Fruit fly (Drosophila melanogaster) whole organism, embryonic: ENCODE measurements around the gene CG31244.

ENCODE experiments used
- ATbp ChIP-seq: fragments of 200-800 bp; sonication (Bioruptor generic); optimal IDR thresholded peaks from 2 replicates; lab custom pipeline; 2017; ENCODE audit warnings: missing biosample characterization, mild to moderate bottlenecking, missing genetic modification characterization, missing genetic modification reagents
- Ada2b ChIP-seq: fragments of 200-800 bp; sonication (Bioruptor generic); IDR thresholded peaks from 2 replicates; pipeline ENCODE4 v1.3.6; 2022; ENCODE audit warnings: missing biosample characterization, missing genetic modification characterization
- CG12299 ChIP-seq: fragments of 200-800 bp; sonication (Bioruptor generic); optimal IDR thresholded peaks from 2 replicates; lab custom pipeline; 2018; ENCODE audit warnings: missing biosample characterization, mild to moderate bottlenecking, missing genetic modification characterization
- CG13296 ChIP-seq: fragments of 200-800 bp; sonication (Bioruptor generic); optimal IDR thresholded peaks from 3 replicates; lab custom pipeline; 2018; ENCODE audit warnings: missing biosample characterization, mild to moderate bottlenecking, missing genetic modification characterization
- CG15601 ChIP-seq: fragments of 200-800 bp; sonication (Bioruptor generic); optimal IDR thresholded peaks from 3 replicates; lab custom pipeline; 2019; ENCODE audit warnings: missing biosample characterization, mild to moderate bottlenecking, missing genetic modification characterization, moderate library complexity
- CG18476 ChIP-seq: fragments of 200-800 bp; sonication (Bioruptor generic); optimal IDR thresholded peaks from 2 replicates; lab custom pipeline; 2016; ENCODE audit warnings: missing biosample characterization, mild to moderate bottlenecking, missing genetic modification characterization
- CG2116 ChIP-seq: fragments of 200-800 bp; sonication (Bioruptor generic); optimal IDR thresholded peaks from 3 replicates; lab custom pipeline; 2018; ENCODE audit warnings: missing biosample characterization, mild to moderate bottlenecking, missing genetic modification characterization
- CG2199 ChIP-seq: fragments of 200-800 bp; sonication (Bioruptor generic); IDR thresholded peaks from 3 replicates; pipeline ENCODE4 v1.3.6; 2022; ENCODE audit warnings: missing biosample characterization, missing genetic modification characterization
- CG30020 ChIP-seq: fragments of 200-800 bp; optimal IDR thresholded peaks from 2 replicates; lab custom pipeline; 2019; ENCODE audit warnings: missing biosample characterization, mild to moderate bottlenecking, missing genetic modification characterization, moderate library complexity
- CG31224 ChIP-seq: fragments of 200-800 bp; sonication (Bioruptor generic); IDR thresholded peaks from 2 replicates; pipeline ENCODE4 v1.3.6; 2022; ENCODE audit warnings: missing biosample characterization, missing genetic modification characterization
- CG34224 ChIP-seq: fragments of 200-800 bp; sonication (Bioruptor generic); IDR thresholded peaks from 3 replicates; pipeline ENCODE4 v1.3.6; 2022; ENCODE audit warnings: missing biosample characterization, missing genetic modification characterization; ENCODE audit not compliant: partially characterized antibody
- CG5245 ChIP-seq: fragments of 200-800 bp; sonication (Bioruptor generic); optimal IDR thresholded peaks from 3 replicates; lab custom pipeline; 2016; ENCODE audit warnings: missing biosample characterization, missing genetic modification characterization
- CG7745 ChIP-seq: fragments of 200-800 bp; sonication (Bioruptor generic); optimal IDR thresholded peaks from 2 replicates; lab custom pipeline; 2018; ENCODE audit warnings: missing biosample characterization, mild to moderate bottlenecking, missing genetic modification characterization, moderate library complexity
- CG9437 ChIP-seq: fragments of 200-800 bp; sonication (Bioruptor generic); optimal IDR thresholded peaks from 2 replicates; lab custom pipeline; 2018; ENCODE audit warnings: missing biosample characterization, mild to moderate bottlenecking, missing genetic modification characterization
- CkIIα-i1 ChIP-seq: fragments of 200-800 bp; sonication (Bioruptor generic); IDR thresholded peaks from 2 replicates; pipeline ENCODE4 v1.3.6; 2022; ENCODE audit warnings: missing biosample characterization, missing genetic modification characterization
- Dbx ChIP-seq: fragments of 200-800 bp; sonication (Bioruptor generic); IDR thresholded peaks from 3 replicates; pipeline ENCODE4 v1.3.6; 2022; ENCODE audit warnings: missing biosample characterization, missing genetic modification characterization
- Deaf1 ChIP-seq: fragments of 200-800 bp; optimal IDR thresholded peaks from 3 replicates; lab custom pipeline; 2019; ENCODE audit warnings: missing biosample characterization, mild to moderate bottlenecking, missing genetic modification characterization, moderate library complexity
- HLH4C ChIP-seq: fragments of 200-800 bp; sonication (Bioruptor generic); IDR thresholded peaks from 3 replicates; pipeline ENCODE4 v1.3.6; 2022; ENCODE audit warnings: missing biosample characterization, missing genetic modification characterization; ENCODE audit not compliant: partially characterized antibody
- Max ChIP-seq: fragments of 200-800 bp; sonication (Bioruptor generic); optimal IDR thresholded peaks from 2 replicates; lab custom pipeline; 2016; ENCODE audit warnings: missing biosample characterization, mild to moderate bottlenecking, missing genetic modification characterization
- Meics ChIP-seq: fragments of 200-800 bp; sonication (Bioruptor generic); optimal IDR thresholded peaks from 2 replicates; lab custom pipeline; 2017; ENCODE audit warnings: missing biosample characterization, mild to moderate bottlenecking, missing genetic modification characterization
- Neu2 ChIP-seq: fragments of 200-800 bp; sonication (Bioruptor generic); optimal IDR thresholded peaks from 3 replicates; lab custom pipeline; 2016; ENCODE audit warnings: missing biosample characterization, missing genetic modification characterization, borderline replicate concordance
- Ravus ChIP-seq: fragments of 200-800 bp; sonication (Bioruptor generic); IDR thresholded peaks from 2 replicates; pipeline ENCODE4 v1.3.6; 2022; ENCODE audit warnings: missing biosample characterization, missing genetic modification characterization
- Tbp ChIP-seq: fragments of >200 bp; optimal IDR thresholded peaks from 2 replicates; lab custom pipeline; 2018; ENCODE audit warnings: missing biosample characterization, missing genetic modification characterization
- abd-A ChIP-seq: fragments of 200-800 bp; sonication (Bioruptor generic); optimal IDR thresholded peaks from 3 replicates; lab custom pipeline; 2019; ENCODE audit warnings: missing biosample characterization, mild to moderate bottlenecking, missing genetic modification characterization, moderate library complexity
- bsh ChIP-seq, 2 experiments: fragments of 200-800 bp; sonication (Bioruptor generic); optimal IDR thresholded peaks; 2 replicates each; lab custom pipeline; 2017 to 2018; ENCODE audit warnings: mild to moderate bottlenecking in 2 of 2, missing biosample characterization in 2 of 2, missing genetic modification characterization in 2 of 2, moderate library complexity in 1 of 2
- crp ChIP-seq, 2 experiments: fragments of 200-800 bp; sonication (Bioruptor generic); optimal IDR thresholded peaks; 2 replicates in 1 of 2; 3 replicates in 1 of 2; lab custom pipeline; 2017; ENCODE audit warnings: missing biosample characterization in 2 of 2, missing genetic modification characterization in 2 of 2, mild to moderate bottlenecking in 1 of 2, moderate library complexity in 1 of 2
- da ChIP-seq: fragments of 200-800 bp; sonication (Bioruptor generic); optimal IDR thresholded peaks from 2 replicates; lab custom pipeline; 2016; ENCODE audit warnings: missing biosample characterization, missing genetic modification characterization
- disco-r ChIP-seq: fragments of 200-800 bp; sonication (Bioruptor generic); optimal IDR thresholded peaks from 2 replicates; lab custom pipeline; 2016; ENCODE audit warnings: missing biosample characterization, missing genetic modification characterization
- eve ChIP-seq, 2 experiments: fragments of >200 bp; optimal IDR thresholded peaks; 2 replicates each; lab custom pipeline; 2017; ENCODE audit warnings: missing biosample characterization in 2 of 2, missing genetic modification characterization in 2 of 2
- ewg ChIP-seq: fragments of 200-800 bp; sonication (Bioruptor generic); optimal IDR thresholded peaks from 3 replicates; lab custom pipeline; 2017; ENCODE audit warnings: mild to moderate bottlenecking, missing biosample characterization, missing genetic modification reagents, missing genetic modification characterization
- gcm ChIP-seq: fragments of 200-800 bp; sonication (Bioruptor generic); optimal IDR thresholded peaks from 2 replicates; lab custom pipeline; 2019; ENCODE audit warnings: missing biosample characterization, mild to moderate bottlenecking, missing genetic modification characterization, moderate library complexity
- grau ChIP-seq: fragments of 200-800 bp; optimal IDR thresholded peaks from 3 replicates; lab custom pipeline; 2019; ENCODE audit warnings: missing biosample characterization, mild to moderate bottlenecking, missing genetic modification characterization, moderate library complexity
- grn ChIP-seq: fragments of 200-800 bp; sonication (Bioruptor generic); optimal IDR thresholded peaks from 3 replicates; lab custom pipeline; 2017; ENCODE audit warnings: missing biosample characterization, missing genetic modification characterization
- gro ChIP-seq: fragments of 200-800 bp; sonication (Bioruptor generic); optimal IDR thresholded peaks from 2 replicates; lab custom pipeline; 2016; ENCODE audit warnings: missing biosample characterization, missing genetic modification characterization
- hbn ChIP-seq: fragments of 200-800 bp; sonication (Bioruptor generic); IDR thresholded peaks from 2 replicates; pipeline ENCODE4 v1.3.6; 2022; ENCODE audit warnings: missing biosample characterization, missing genetic modification characterization; ENCODE audit not compliant: partially characterized antibody
- insv ChIP-seq, 2 experiments: fragments of 200-800 bp; sonication (Bioruptor generic); optimal IDR thresholded peaks; 3 replicates each; lab custom pipeline; 2016 to 2018; ENCODE audit warnings: missing biosample characterization in 2 of 2, missing genetic modification characterization in 2 of 2
- knrl ChIP-seq: fragments of 200-800 bp; sonication (Bioruptor generic); IDR thresholded peaks from 3 replicates; pipeline ENCODE4 v1.3.6; 2022; ENCODE audit warnings: missing biosample characterization, missing genetic modification characterization; ENCODE audit not compliant: partially characterized antibody
- lbe ChIP-seq: fragments of 200-800 bp; sonication (Bioruptor generic); optimal IDR thresholded peaks from 2 replicates; lab custom pipeline; 2016; ENCODE audit warnings: missing biosample characterization, mild to moderate bottlenecking, missing genetic modification characterization
- lov ChIP-seq, 2 experiments: fragments of 200-800 bp in 1 of 2; fragments of >200 bp in 1 of 2; sonication (Bioruptor generic) in 1 of 2; IDR thresholded peaks in 1 of 2; optimal IDR thresholded peaks in 1 of 2; 2 replicates in 1 of 2; 3 replicates in 1 of 2; pipeline versions ENCODE4 v1.3.6 to Lab custom; 2017 to 2022; ENCODE audit warnings: missing biosample characterization in 1 of 2, missing genetic modification characterization in 1 of 2
- rib ChIP-seq: fragments of 200-800 bp; sonication (Bioruptor generic); IDR thresholded peaks from 2 replicates; pipeline ENCODE4 v1.3.6; 2022; ENCODE audit warnings: missing biosample characterization, missing genetic modification characterization
- scrt ChIP-seq: fragments of 200-800 bp; sonication (Bioruptor generic); optimal IDR thresholded peaks from 2 replicates; lab custom pipeline; 2018; ENCODE audit warnings: missing biosample characterization, mild to moderate bottlenecking, missing genetic modification characterization, moderate library complexity
- slbo ChIP-seq: fragments of 200-800 bp; sonication (Bioruptor generic); IDR thresholded peaks from 2 replicates; pipeline ENCODE4 v1.3.6; 2022; ENCODE audit warnings: missing biosample characterization, missing genetic modification characterization
- sqz ChIP-seq: fragments of 200-800 bp; sonication (Bioruptor generic); optimal IDR thresholded peaks from 3 replicates; lab custom pipeline; 2018; ENCODE audit warnings: missing biosample characterization, mild to moderate bottlenecking, missing genetic modification characterization
- sug ChIP-seq: fragments of 200-800 bp; optimal IDR thresholded peaks from 2 replicates; lab custom pipeline; 2019; ENCODE audit warnings: missing biosample characterization, mild to moderate bottlenecking, missing genetic modification characterization, moderate library complexity
- trh ChIP-seq: fragments of 200-800 bp; sonication (Bioruptor generic); optimal IDR thresholded peaks from 2 replicates; lab custom pipeline; 2016; ENCODE audit warnings: missing biosample characterization, missing genetic modification characterization
- twi ChIP-seq: fragments of 200-800 bp; optimal IDR thresholded peaks from 2 replicates; lab custom pipeline; 2019; ENCODE audit warnings: missing biosample characterization, mild to moderate bottlenecking, missing genetic modification characterization, moderate library complexity
- vfl ChIP-seq: fragments of 200-800 bp; sonication (Bioruptor generic); optimal IDR thresholded peaks from 2 replicates; lab custom pipeline; 2016; ENCODE audit warnings: missing biosample characterization, missing genetic modification characterization
- z ChIP-seq: fragments of 200-800 bp; sonication (Bioruptor generic); IDR thresholded peaks from 3 replicates; pipeline ENCODE4 v1.3.6; 2022; ENCODE audit warnings: missing biosample characterization, missing genetic modification characterization

Gene CG31244

DNA sequence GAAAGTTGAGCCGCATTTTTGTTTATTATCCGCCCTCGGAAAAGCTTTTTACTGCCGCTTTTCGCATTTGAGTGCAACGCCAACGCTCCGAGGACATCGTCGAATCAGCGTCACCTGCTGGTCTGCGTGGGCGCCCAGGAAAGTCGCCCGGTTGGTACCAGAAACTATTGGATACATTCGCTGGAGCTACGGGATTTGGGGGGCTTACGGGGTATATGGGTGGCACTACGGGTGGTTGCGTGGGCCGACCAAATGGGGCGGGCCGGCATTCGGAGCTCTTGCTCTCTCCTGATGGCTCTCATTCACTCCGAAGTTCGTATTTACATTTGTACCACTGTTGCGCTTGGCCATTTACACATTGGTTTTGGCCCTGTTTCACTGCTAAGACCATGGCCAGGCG is 13.0 kb upstream of the CG31244 start (continued):
- TF ChIP-seq rib (GFP tag; lab: Robert Waterston, UW) = no peak
- TF ChIP-seq Ada2b (GFP tag; lab: Robert Waterston, UW) = no peak
- TF ChIP-seq CG5245 (GFP tag; lab: Kevin White, UChicago) = no peak
- no peak for TF ChIP-seq hbn (GFP tag; lab: Robert Waterston, UW)
- TF ChIP-seq z (GFP tag; lab: Robert Waterston, UW) = peak; percentile 84
- no peak for TF ChIP-seq CG7745
- no peak for TF ChIP-seq insv (GFP tag; optimal IDR thresholded peaks at IDR 0.05; lab: Kevin White, UChicago)
- TF ChIP-seq grn = no peak
- no peak for TF ChIP-seq CG9437 (GFP tag; lab: Kevin White, UChicago)
- TF ChIP-seq CG34224 (GFP tag; lab: Robert Waterston, UW) = no peak
- no peak for TF ChIP-seq disco-r (GFP tag; lab: Kevin White, UChicago)
- no peak for TF ChIP-seq CG18476 (GFP tag; lab: Kevin White, UChicago)
- TF ChIP-seq Neu2 (GFP tag; lab: Kevin White, UChicago) = no peak
- TF ChIP-seq Dbx (GFP tag; lab: Robert Waterston, UW) = no peak
- TF ChIP-seq slbo = 0 out of 2 replicates have a peak, but pooled peaks have one; percentile 14
- TF ChIP-seq CG2199 (GFP tag; lab: Robert Waterston, UW) = no peak
- TF ChIP-seq ATbp (GFP tag; lab: Kevin White, UChicago) = no peak
- peak; percentile 82 for TF ChIP-seq abd-A (tag; lab: Kevin White, UChicago)
- TF ChIP-seq HLH4C = no peak
- no peak for TF ChIP-seq CG15601 (tag; lab: Kevin White, UChicago)
- no peak for TF ChIP-seq Max (GFP tag; lab: Kevin White, UChicago)
- TF ChIP-seq knrl (GFP tag; lab: Robert Waterston, UW) = no peak
- TF ChIP-seq, all 482 proteins: peak for 13

DNA sequence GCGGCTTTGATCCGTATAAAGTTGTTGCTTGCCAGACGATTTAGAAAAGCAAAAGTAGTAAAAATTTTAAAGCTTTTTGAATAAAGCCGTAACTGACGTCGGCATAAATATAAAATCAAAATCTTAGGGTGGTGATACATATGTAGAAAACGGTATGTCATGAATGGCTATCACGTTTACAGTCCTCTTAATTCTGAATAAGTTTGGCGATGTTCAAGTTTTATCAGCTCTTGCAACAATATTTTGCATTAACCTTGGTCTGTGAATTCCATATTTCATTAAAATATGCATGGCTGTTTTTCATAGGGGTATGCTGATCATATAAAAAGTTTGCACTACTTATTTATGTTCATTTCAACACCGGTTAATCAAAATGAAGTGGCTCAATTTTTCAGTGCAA is 10.2 kb upstream of the CG31244 start, which contains the start of gene CG11626:
CG11626 (plus strand) TSS at position 301 of the 400 bp plus-strand sequence.
- TF ChIP-seq CG30020 (tag; lab: Kevin White, UChicago) (no peak), CkIIα-i1 (GFP tag; lab: Robert Waterston, UW) (no peak), gcm (GFP tag; lab: Kevin White, UChicago) (no peak), sug (tag; lab: Kevin White, UChicago) (no peak), Ravus (GFP tag; lab: Robert Waterston, UW) (no peak)
- TF ChIP-seq, all 482 proteins: peak for 0

DNA sequence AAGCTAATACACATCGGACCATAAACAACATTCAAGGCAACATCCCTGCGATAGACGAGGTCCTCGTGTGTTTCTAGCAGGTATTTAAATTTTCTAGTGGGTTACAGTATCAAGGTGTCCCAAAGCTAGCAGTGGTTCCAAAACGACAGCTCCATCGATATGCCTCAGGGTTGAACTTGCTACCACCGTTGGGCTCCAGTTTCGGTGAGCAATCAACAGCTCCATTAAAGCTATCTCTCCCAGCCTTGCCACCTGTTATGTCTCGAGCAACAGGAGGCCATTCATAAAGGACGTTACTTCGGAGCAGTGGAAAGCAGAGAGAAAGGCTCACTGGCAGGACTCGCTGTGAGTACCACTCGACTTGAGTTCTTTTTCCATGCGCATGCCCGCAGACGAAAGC is 8.5 kb upstream of the CG31244 start:
- TF ChIP-seq eve (GFP tag; optimal IDR thresholded peaks at IDR 0.05; lab: Kevin White, UChicago) (no peak), CG13296 (no peak), CG2116 (GFP tag; lab: Kevin White, UChicago) (no peak), CG31224 (GFP tag; lab: Robert Waterston, UW) (0 out of 2 replicates have a peak, but pooled peaks have one; percentile 20), ewg (GFP tag; lab: Kevin White, UChicago) (peak; percentile 18), slbo (no peak), sqz (no peak), Deaf1 (tag; lab: Kevin White, UChicago) (peak; percentile 7), gro (GFP tag; lab: Kevin White, UChicago) (no peak), grau (tag; lab: Kevin White, UChicago) (no peak), bsh (GFP tag; optimal IDR thresholded peaks at IDR 0.05; lab: Kevin White, UChicago) (no peak), Meics (GFP tag; lab: Kevin White, UChicago) (no peak), twi (tag; lab: Kevin White, UChicago) (no peak), da (GFP tag; lab: Kevin White, UChicago) (no peak), vfl (GFP tag; lab: Kevin White, UChicago) (no peak), z (GFP tag; lab: Robert Waterston, UW) (peak; percentile 89), crp (GFP tag; optimal IDR thresholded peaks at IDR 0.05; lab: Kevin White, UChicago) (no peak), lbe (no peak), trh (GFP tag; lab: Kevin White, UChicago) (no peak), CG12299 (tag; lab: Kevin White, UChicago) (no peak), lov (optimal IDR thresholded peaks at IDR 0.05; lab: Kevin White, UChicago) (no peak), lov (GFP tag; IDR thresholded peaks at IDR 0.05; lab: Robert Waterston, UW) (no peak), scrt (GFP tag; lab: Kevin White, UChicago) (peak; percentile 100), Tbp (no peak)
